Fruit fly (Drosophila melanogaster): ENCODE results near the gene muc.

The muc gene

dm6 chr2L:7396962-7397361, 29.7 kb upstream of the muc start (continued):
- 0 out of 3 replicates have a peak, but pooled peaks have one; percentile 57 for TF ChIP-seq gce (GFP tag; IDR thresholded peaks at IDR 0.05)
- peak; percentile 50 for TF ChIP-seq pnt (GFP tag; optimal IDR thresholded peaks at IDR 0.05)
- no peak for TF ChIP-seq CG1832 (GFP tag; optimal IDR thresholded peaks at IDR 0.05)
- no peak for TF ChIP-seq pros (GFP tag; optimal IDR thresholded peaks at IDR 0.05)
- TF ChIP-seq sc (optimal IDR thresholded peaks at IDR 0.05), result no peak
- TF ChIP-seq sc (GFP tag; optimal IDR thresholded peaks at IDR 0.05), result peak; percentile 6
- TF ChIP-seq CG10147 (GFP tag; optimal IDR thresholded peaks at IDR 0.05), result peak; percentile 51
- no peak for TF ChIP-seq crc (GFP tag; optimal IDR thresholded peaks at IDR 0.05)
- no peak for TF ChIP-seq HLHmδ (GFP tag; optimal IDR thresholded peaks at IDR 0.05)
- TF ChIP-seq CG6854 (GFP tag; optimal IDR thresholded peaks at IDR 0.05), result peak; percentile 29
- peak; percentile 84 for TF ChIP-seq dysf (GFP tag; IDR thresholded peaks at IDR 0.05)
- peak; percentile 64 for TF ChIP-seq CG12391 (tag; optimal IDR thresholded peaks at IDR 0.05)
- TF ChIP-seq dati (GFP tag; IDR thresholded peaks at IDR 0.05), result no peak
- 0 out of 3 replicates have a peak, but pooled peaks have one; percentile 9 for TF ChIP-seq Optix (GFP tag; IDR thresholded peaks at IDR 0.05)
- peak; percentile 56 for TF ChIP-seq CG10267 (tag; optimal IDR thresholded peaks at IDR 0.05)
- peak; percentile 5 for TF ChIP-seq CG30431 (GFP tag; optimal IDR thresholded peaks at IDR 0.05)
- peak; percentile 12 for TF ChIP-seq CG5180 (GFP tag; optimal IDR thresholded peaks at IDR 0.05)
- peak; percentile 14 for TF ChIP-seq fu2 (GFP tag; optimal IDR thresholded peaks at IDR 0.05)
- TF ChIP-seq Oaz (GFP tag; IDR thresholded peaks at IDR 0.05), result 0 out of 2 replicates have a peak, but pooled peaks have one; percentile 41
- no peak for TF ChIP-seq Mes4 (GFP tag; optimal IDR thresholded peaks at IDR 0.05)
- no peak for TF ChIP-seq Dref (GFP tag; IDR thresholded peaks at IDR 0.05)
- TF ChIP-seq en (GFP tag; optimal IDR thresholded peaks at IDR 0.05), result peak; percentile 29
- TF ChIP-seq CG3847 (GFP tag; IDR thresholded peaks at IDR 0.05), result peak; percentile 53; the same call in 1 of the 2 replicates
- TF ChIP-seq chm (GFP tag; IDR thresholded peaks at IDR 0.05), result peak; percentile 56; the same call in 1 of the 2 replicates
- no peak for TF ChIP-seq pan (optimal IDR thresholded peaks at IDR 0.05)
- TF ChIP-seq pan (GFP tag; optimal IDR thresholded peaks at IDR 0.05 in 1 of 2, IDR thresholded peaks at IDR 0.05 in 1 of 2), result peak in 1 of 2 experiments; percentile 88
- peak; percentile 88 for TF ChIP-seq CG32532 (GFP tag; IDR thresholded peaks at IDR 0.05)
- TF ChIP-seq yki (optimal IDR thresholded peaks at IDR 0.05), result no peak
- TF ChIP-seq corto (GFP tag; optimal IDR thresholded peaks at IDR 0.05), result no peak
- TF ChIP-seq Mrtf (GFP tag; IDR thresholded peaks at IDR 0.05), result peak; percentile 47; the same call in 1 of the 3 replicates
- peak; percentile 11 for TF ChIP-seq CG17568 (GFP tag; optimal IDR thresholded peaks at IDR 0.05)

dm6 chr2L:7397746-7398145, 28.9 kb upstream of the muc start:
- TF ChIP-seq CG10366 (GFP tag; IDR thresholded peaks at IDR 0.05), result no peak
- no peak for TF ChIP-seq fru (optimal IDR thresholded peaks at IDR 0.05)
- TF ChIP-seq al (GFP tag; IDR thresholded peaks at IDR 0.05), result peak; percentile 45; the same call in 1 of the 2 replicates
- TF ChIP-seq sd (tag; optimal IDR thresholded peaks at IDR 0.05), result no peak
- no peak for TF ChIP-seq lilli (GFP tag; optimal IDR thresholded peaks at IDR 0.05)
- TF ChIP-seq ara (GFP tag; IDR thresholded peaks at IDR 0.05), result no peak
- TF ChIP-seq vnd (GFP tag; IDR thresholded peaks at IDR 0.05; ENCODE audit: partially characterized antibody), result no peak
- TF ChIP-seq cad (GFP tag; optimal IDR thresholded peaks at IDR 0.05), result no peak
- TF ChIP-seq CG32532 (GFP tag; IDR thresholded peaks at IDR 0.05), result peak; percentile 28; the same call in 1 of the 2 replicates
- TF ChIP-seq CG7745 (tag; optimal IDR thresholded peaks at IDR 0.05), result no peak
- TF ChIP-seq eyg (GFP tag; optimal IDR thresholded peaks at IDR 0.05), result no peak
- no peak for TF ChIP-seq NfI (GFP tag; optimal IDR thresholded peaks at IDR 0.05)
- TF ChIP-seq Kr (GFP tag; optimal IDR thresholded peaks at IDR 0.05), result no peak
- no peak for TF ChIP-seq CG3995 (GFP tag; optimal IDR thresholded peaks at IDR 0.05)
- no peak for TF ChIP-seq CG32772 (GFP tag; IDR thresholded peaks at IDR 0.05)
- TF ChIP-seq ase (GFP tag; IDR thresholded peaks at IDR 0.05), result no peak
- no peak for TF ChIP-seq twi (tag; optimal IDR thresholded peaks at IDR 0.05)
- no peak for TF ChIP-seq Lpt (GFP tag; optimal IDR thresholded peaks at IDR 0.05)
- no peak for TF ChIP-seq CG11695 (GFP tag; IDR thresholded peaks at IDR 0.05)
- TF ChIP-seq Rfx (GFP tag; IDR thresholded peaks at IDR 0.05), result peak; percentile 49
- no peak for TF ChIP-seq CG30431 (GFP tag; optimal IDR thresholded peaks at IDR 0.05)
- peak; percentile 28; the same call in 2 of the 3 replicates for TF ChIP-seq row (GFP tag; IDR thresholded peaks at IDR 0.05)
- TF ChIP-seq nerfin-1 (tag; optimal IDR thresholded peaks at IDR 0.05), result no peak
- no peak for TF ChIP-seq ind (GFP tag; optimal IDR thresholded peaks at IDR 0.05)
- TF ChIP-seq danr (GFP tag; IDR thresholded peaks at IDR 0.05), result no peak

Data from whole organism, embryonic.